Worm (Caenorhabditis elegans) whole organism, L2 larva: Measurements from ENCODE around the gene F35H10.10.

Experiments used
- dmd-4 ChIP-seq: sonication (generic microtip); optimal IDR thresholded peaks from 2 replicates; lab custom pipeline; 2017; ENCODE audit warnings: missing biosample characterization, missing genetic modification characterization
- egl-27 ChIP-seq: sonication (generic microtip); optimal IDR thresholded peaks from 3 replicates; lab custom pipeline; 2017; ENCODE audit warnings: missing biosample characterization, missing genetic modification reagents, missing genetic modification characterization
- elt-3 ChIP-seq: sonication (generic microtip); optimal IDR thresholded peaks from 2 replicates; lab custom pipeline; 2017; ENCODE audit warnings: missing biosample characterization, missing genetic modification characterization
- lin-39 ChIP-seq: fragments of 150-350 bp; optimal IDR thresholded peaks from 2 replicates; lab custom pipeline; 2014; ENCODE audit warnings: missing biosample characterization, missing genetic modification reagents, missing genetic modification characterization
- lsy-2 ChIP-seq, 2 experiments: fragments of 150-350 bp in 1 of 2; sonication (generic microtip) in 1 of 2; optimal IDR thresholded peaks; 2 replicates each; lab custom pipeline; 2014 to 2017; ENCODE audit warnings: missing biosample characterization in 2 of 2, missing genetic modification characterization in 2 of 2
- nhr-21 ChIP-seq: fragments of 150-350 bp; optimal IDR thresholded peaks from 2 replicates; lab custom pipeline; 2014; ENCODE audit warnings: missing biosample characterization, missing genetic modification characterization
- nhr-6 ChIP-seq: fragments of 150-350 bp; optimal IDR thresholded peaks from 2 replicates; lab custom pipeline; 2014; ENCODE audit warnings: missing biosample characterization, missing genetic modification characterization
- unc-62 ChIP-seq: fragments of 150-350 bp; optimal IDR thresholded peaks from 2 replicates; lab custom pipeline; 2014; ENCODE audit warnings: missing biosample characterization, missing genetic modification reagents, missing genetic modification characterization
- zag-1 ChIP-seq: fragments of 150-350 bp; optimal IDR thresholded peaks from 2 replicates; lab custom pipeline; 2014; ENCODE audit warnings: missing biosample characterization, missing genetic modification characterization
- ztf-1 ChIP-seq: fragments of 200-800 bp; sonication (Bioruptor generic); conservative IDR thresholded peaks from 2 replicates; pipeline ENCODE4 v1.3.6; 2022; ENCODE audit warnings: missing genetic modification characterization, missing compliant biosample characterization
- ztf-4 ChIP-seq: fragments of 150-350 bp; optimal IDR thresholded peaks from 2 replicates; lab custom pipeline; 2014; ENCODE audit warnings: missing biosample characterization, missing genetic modification characterization

DNA sequence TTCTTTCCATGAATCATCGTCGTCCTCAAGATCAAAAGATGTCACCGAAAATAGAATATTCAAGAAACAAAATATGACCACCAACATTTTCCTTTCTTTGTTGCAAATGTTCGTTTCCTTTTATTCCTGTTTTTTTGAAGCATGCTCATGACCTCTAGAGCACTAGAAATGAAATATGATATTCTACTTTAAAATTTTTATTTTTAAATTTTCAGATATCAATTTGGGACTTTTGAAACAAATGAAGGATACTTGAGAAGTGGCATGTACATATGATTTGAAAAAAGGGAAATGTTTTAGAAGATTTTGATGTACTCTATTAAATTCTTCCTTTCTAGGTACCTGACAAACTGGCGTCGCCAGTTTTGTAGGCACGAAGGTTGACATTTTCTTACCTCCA is 37.5 kb downstream of the F35H10.10 start, which contains the start of gene K07H8.11:
- TF ChIP-seq ztf-1, result no peak
- TF ChIP-seq lin-39 (tag; lab: Kevin White, UChicago), result no peak
- TF ChIP-seq unc-62 (GFP tag; lab: Kevin White, UChicago), result no peak
- TF ChIP-seq elt-3 (tag; lab: Kevin White, UChicago), result no peak
- no peak for TF ChIP-seq zag-1 (tag; lab: Kevin White, UChicago)
- no peak for TF ChIP-seq nhr-6 (tag; lab: Kevin White, UChicago)
- no peak for TF ChIP-seq lsy-2 (tag; optimal IDR thresholded peaks at IDR 0.05; lab: Kevin White, UChicago)
- no peak for TF ChIP-seq dmd-4 (tag; lab: Kevin White, UChicago)
- TF ChIP-seq nhr-21, result no peak
- no peak for TF ChIP-seq ztf-4
- no peak for TF ChIP-seq egl-27 (tag; lab: Kevin White, UChicago)
